Worm (Caenorhabditis elegans): Measurements from ENCODE around the gene nhr-7.

- TF ChIP-seq ceh-43 (GFP tag; optimal IDR thresholded peaks at IDR 0.05) = no peak
- TF ChIP-seq lin-13 (tag; optimal IDR thresholded peaks at IDR 0.05) = no peak
- TF ChIP-seq lin-32 (GFP tag; optimal IDR thresholded peaks at IDR 0.05) = no peak
- TF ChIP-seq elt-1 (tag; optimal IDR thresholded peaks at IDR 0.05; ENCODE audit: borderline replicate concordance, insufficient read depth) = no peak
- no peak for TF ChIP-seq elt-3 (tag; optimal IDR thresholded peaks at IDR 0.05)
- TF ChIP-seq snpc-4 (tag; optimal IDR thresholded peaks at IDR 0.05) = no peak
- no peak for TF ChIP-seq hlh-1 (tag; optimal IDR thresholded peaks at IDR 0.05)
- TF ChIP-seq ces-1 (GFP tag; optimal IDR thresholded peaks at IDR 0.05) = no peak
- no peak for TF ChIP-seq ceh-83 (GFP tag; optimal IDR thresholded peaks at IDR 0.05)
- no peak for TF ChIP-seq blmp-1 (tag; optimal IDR thresholded peaks at IDR 0.05)
- no peak for TF ChIP-seq nhr-28 (tag; optimal IDR thresholded peaks at IDR 0.05)
- no peak for TF ChIP-seq nhr-76 (tag; optimal IDR thresholded peaks at IDR 0.05)
These were observed 44.5 kb upstream of the nhr-7 start for ce11 chrIV:11315688-11316087.

Measured in whole organism, mixed stage, embryonic.